Fruit fly (Drosophila melanogaster): ENCODE measurements around the gene CG3625.

- no peak for TF ChIP-seq psq (optimal IDR thresholded peaks at IDR 0.05)
- TF ChIP-seq h (optimal IDR thresholded peaks at IDR 0.05): no peak
- no peak for TF ChIP-seq Myc (optimal IDR thresholded peaks at IDR 0.05)
- no peak for TF ChIP-seq Sin3A (optimal IDR thresholded peaks at IDR 0.05)
- no peak for TF ChIP-seq insv (optimal IDR thresholded peaks at IDR 0.05)
Measured at dm6 chr2L:329661-330060, 38.1 kb upstream of the CG3625 start, which contains the start of gene CG43755.
